Fruit fly (Drosophila melanogaster) whole organism, prepupa: ENCODE results near the gene CG33689.

Experiments used
- Blimp-1 ChIP-seq: fragments of 200-800 bp; sonication (Bioruptor generic); optimal IDR thresholded peaks from 3 replicates; lab custom pipeline; 2017; ENCODE audit warnings: missing biosample characterization, missing genetic modification characterization, mild to moderate bottlenecking, moderate library complexity, missing genetic modification reagents
- CG10631 ChIP-seq: fragments of 200-800 bp; sonication (Bioruptor generic); optimal IDR thresholded peaks from 2 replicates; lab custom pipeline; 2016; ENCODE audit warnings: missing biosample characterization, missing genetic modification characterization
- CG10669 ChIP-seq: fragments of 200-800 bp; sonication (Bioruptor generic); optimal IDR thresholded peaks from 3 replicates; lab custom pipeline; 2018; ENCODE audit warnings: missing biosample characterization, mild to moderate bottlenecking, missing genetic modification characterization, moderate library complexity
- CG11762 ChIP-seq: fragments of 200-800 bp; sonication (Bioruptor generic); optimal IDR thresholded peaks from 3 replicates; lab custom pipeline; 2016; ENCODE audit warnings: missing biosample characterization, missing genetic modification characterization; ENCODE audit not compliant: insufficient read depth
- CG15336 ChIP-seq: fragments of 200-800 bp; sonication (Bioruptor generic); IDR thresholded peaks from 2 replicates; pipeline ENCODE4 v1.3.6; 2022; ENCODE audit warnings: missing biosample characterization, missing genetic modification characterization
- CG16779 ChIP-seq: fragments of 200-800 bp; sonication (Bioruptor generic); optimal IDR thresholded peaks from 3 replicates; lab custom pipeline; 2017; ENCODE audit warnings: missing biosample characterization, mild to moderate bottlenecking, missing genetic modification characterization
- CG3032 ChIP-seq: fragments of 200-800 bp; optimal IDR thresholded peaks from 2 replicates; lab custom pipeline; 2019; ENCODE audit warnings: missing biosample characterization, mild to moderate bottlenecking, missing genetic modification characterization, moderate library complexity
- CG32006 ChIP-seq: fragments of 200-800 bp; sonication (Bioruptor generic); optimal IDR thresholded peaks from 3 replicates; lab custom pipeline; 2017; ENCODE audit warnings: missing biosample characterization, mild to moderate bottlenecking, missing genetic modification characterization
- CG34406 ChIP-seq: fragments of 200-800 bp; sonication (Bioruptor generic); optimal IDR thresholded peaks from 3 replicates; lab custom pipeline; 2016; ENCODE audit warnings: missing biosample characterization, missing genetic modification characterization
- CG3919 ChIP-seq: fragments of 200-800 bp; sonication (Bioruptor generic); optimal IDR thresholded peaks from 3 replicates; lab custom pipeline; 2016; ENCODE audit warnings: missing biosample characterization, missing genetic modification characterization
- CG6163 ChIP-seq: fragments of 200-800 bp; sonication (Bioruptor generic); IDR thresholded peaks from 3 replicates; pipeline ENCODE4 v1.3.6; 2022; ENCODE audit warnings: missing biosample characterization, missing genetic modification characterization
- CG6276 ChIP-seq: fragments of 200-800 bp; sonication (Bioruptor generic); optimal IDR thresholded peaks from 2 replicates; lab custom pipeline; 2017; ENCODE audit warnings: missing biosample characterization, mild to moderate bottlenecking, missing genetic modification characterization
- CG6792 ChIP-seq: fragments of 200-800 bp; sonication (Bioruptor generic); optimal IDR thresholded peaks from 3 replicates; lab custom pipeline; 2016; ENCODE audit warnings: missing biosample characterization, missing genetic modification characterization
- CG6808 ChIP-seq: fragments of 200-800 bp; sonication (Bioruptor generic); optimal IDR thresholded peaks from 3 replicates; lab custom pipeline; 2017; ENCODE audit warnings: missing biosample characterization, missing genetic modification characterization, mild to moderate bottlenecking, moderate library complexity, missing genetic modification reagents
- CG7368 ChIP-seq: fragments of 200-800 bp; sonication (Bioruptor generic); optimal IDR thresholded peaks from 3 replicates; lab custom pipeline; 2016; ENCODE audit warnings: missing biosample characterization, missing genetic modification characterization
- CG8319 ChIP-seq: fragments of 200-800 bp; sonication (Bioruptor generic); optimal IDR thresholded peaks from 3 replicates; lab custom pipeline; 2016; ENCODE audit warnings: missing biosample characterization, missing genetic modification characterization
- CG8632 ChIP-seq: fragments of 200-800 bp; sonication (Bioruptor generic); optimal IDR thresholded peaks from 3 replicates; lab custom pipeline; 2016; ENCODE audit warnings: missing biosample characterization, missing genetic modification characterization
- CG9139 ChIP-seq: fragments of 200-800 bp; sonication (Bioruptor generic); optimal IDR thresholded peaks from 3 replicates; lab custom pipeline; 2017; ENCODE audit warnings: missing biosample characterization, mild to moderate bottlenecking, missing genetic modification characterization
- Eip78C ChIP-seq: fragments of 200-800 bp; sonication (Bioruptor generic); peaks from one replicate; lab custom pipeline; 2016; ENCODE audit warnings: missing biosample characterization, missing genetic modification characterization
- Ets96B ChIP-seq: fragments of 200-800 bp; optimal IDR thresholded peaks from 2 replicates; lab custom pipeline; 2019; ENCODE audit warnings: missing biosample characterization, mild to moderate bottlenecking, missing genetic modification characterization, moderate library complexity
- Gug ChIP-seq: fragments of 200-800 bp; sonication (Bioruptor generic); IDR thresholded peaks from 2 replicates; pipeline ENCODE4 v1.3.6; 2022; ENCODE audit warnings: missing biosample characterization, missing genetic modification characterization
- Hr38 ChIP-seq: sonication (Bioruptor generic); optimal IDR thresholded peaks from 2 replicates; lab custom pipeline; 2016; ENCODE audit warnings: missing biosample characterization, missing genetic modification characterization
- Hr4 ChIP-seq: fragments of 200-800 bp; sonication (Bioruptor generic); optimal IDR thresholded peaks from 3 replicates; lab custom pipeline; 2016; ENCODE audit warnings: missing biosample characterization, missing genetic modification characterization
- Lpt ChIP-seq: fragments of 200-800 bp; sonication (Bioruptor generic); optimal IDR thresholded peaks from 3 replicates; lab custom pipeline; 2016; ENCODE audit warnings: missing biosample characterization, missing genetic modification characterization
- OdsH ChIP-seq: fragments of 200-800 bp; sonication (Bioruptor generic); optimal IDR thresholded peaks from 3 replicates; lab custom pipeline; 2016; ENCODE audit warnings: missing biosample characterization, missing genetic modification characterization
- Smox ChIP-seq: fragments of 200-800 bp; sonication (Bioruptor generic); optimal IDR thresholded peaks from 3 replicates; lab custom pipeline; 2016; ENCODE audit warnings: missing biosample characterization, missing genetic modification characterization
- Sox14 ChIP-seq: fragments of 200-800 bp; sonication (Bioruptor generic); optimal IDR thresholded peaks from 3 replicates; lab custom pipeline; 2016; ENCODE audit warnings: missing biosample characterization, missing genetic modification characterization
- Sox15 ChIP-seq: fragments of 200-800 bp; sonication (Bioruptor generic); optimal IDR thresholded peaks from 3 replicates; lab custom pipeline; 2016; ENCODE audit warnings: missing biosample characterization, missing genetic modification characterization
- achi ChIP-seq: fragments of 200-800 bp; sonication (Bioruptor generic); optimal IDR thresholded peaks from 3 replicates; lab custom pipeline; 2016; ENCODE audit warnings: missing biosample characterization, missing genetic modification characterization
- acj6 ChIP-seq: fragments of 200-800 bp; sonication (Bioruptor generic); optimal IDR thresholded peaks from 3 replicates; lab custom pipeline; 2016; ENCODE audit warnings: missing biosample characterization, missing genetic modification characterization
- cyc ChIP-seq: fragments of 200-800 bp; sonication (Bioruptor generic); optimal IDR thresholded peaks from 3 replicates; lab custom pipeline; 2016; ENCODE audit warnings: missing biosample characterization, missing genetic modification characterization
- dsx ChIP-seq: fragments of 200-800 bp; optimal IDR thresholded peaks from 3 replicates; lab custom pipeline; 2019; ENCODE audit warnings: missing biosample characterization, mild to moderate bottlenecking, missing genetic modification characterization, moderate library complexity; ENCODE audit not compliant: poor library complexity, severe bottlenecking
- esn ChIP-seq: fragments of 200-800 bp; sonication (Bioruptor generic); optimal IDR thresholded peaks from 2 replicates; lab custom pipeline; 2016; ENCODE audit warnings: missing biosample characterization, mild to moderate bottlenecking, missing genetic modification characterization, moderate library complexity
- fd85E ChIP-seq: fragments of 200-800 bp; sonication (Bioruptor generic); optimal IDR thresholded peaks from 3 replicates; lab custom pipeline; 2016; ENCODE audit warnings: missing biosample characterization, missing genetic modification characterization
- fkh ChIP-seq: fragments of 200-800 bp; sonication (Bioruptor generic); optimal IDR thresholded peaks from 3 replicates; lab custom pipeline; 2017; ENCODE audit warnings: missing biosample characterization, mild to moderate bottlenecking, missing genetic modification characterization, moderate library complexity
- lz ChIP-seq: fragments of 200-800 bp; sonication (Bioruptor generic); optimal IDR thresholded peaks from 3 replicates; lab custom pipeline; 2016; ENCODE audit warnings: missing biosample characterization, missing genetic modification characterization
- pdm3 ChIP-seq: fragments of 200-800 bp; sonication (Bioruptor generic); optimal IDR thresholded peaks from 3 replicates; lab custom pipeline; 2016; ENCODE audit warnings: missing biosample characterization, missing genetic modification characterization
- salr ChIP-seq, 2 experiments: fragments of 200-800 bp; sonication (Bioruptor generic); optimal IDR thresholded peaks; 3 replicates each; lab custom pipeline; 2016 to 2018; ENCODE audit warnings: missing biosample characterization in 2 of 2, missing genetic modification characterization in 2 of 2, mild to moderate bottlenecking in 1 of 2
- spab ChIP-seq: fragments of 200-800 bp; sonication (Bioruptor generic); optimal IDR thresholded peaks from 2 replicates; lab custom pipeline; 2017; ENCODE audit warnings: missing biosample characterization, mild to moderate bottlenecking, missing genetic modification characterization, missing genetic modification reagents
- ss ChIP-seq, 2 experiments: fragments of 200-800 bp; sonication (Bioruptor generic); optimal IDR thresholded peaks; 2 replicates in 1 of 2; 3 replicates in 1 of 2; lab custom pipeline; 2017 to 2018; ENCODE audit warnings: mild to moderate bottlenecking in 2 of 2, missing biosample characterization in 2 of 2, missing genetic modification characterization in 2 of 2, moderate library complexity in 1 of 2
- svp ChIP-seq: fragments of 200-800 bp; sonication (Bioruptor generic); peaks from one replicate; lab custom pipeline; 2016; ENCODE audit warnings: missing biosample characterization, missing genetic modification characterization

Gene CG33689

DNA sequence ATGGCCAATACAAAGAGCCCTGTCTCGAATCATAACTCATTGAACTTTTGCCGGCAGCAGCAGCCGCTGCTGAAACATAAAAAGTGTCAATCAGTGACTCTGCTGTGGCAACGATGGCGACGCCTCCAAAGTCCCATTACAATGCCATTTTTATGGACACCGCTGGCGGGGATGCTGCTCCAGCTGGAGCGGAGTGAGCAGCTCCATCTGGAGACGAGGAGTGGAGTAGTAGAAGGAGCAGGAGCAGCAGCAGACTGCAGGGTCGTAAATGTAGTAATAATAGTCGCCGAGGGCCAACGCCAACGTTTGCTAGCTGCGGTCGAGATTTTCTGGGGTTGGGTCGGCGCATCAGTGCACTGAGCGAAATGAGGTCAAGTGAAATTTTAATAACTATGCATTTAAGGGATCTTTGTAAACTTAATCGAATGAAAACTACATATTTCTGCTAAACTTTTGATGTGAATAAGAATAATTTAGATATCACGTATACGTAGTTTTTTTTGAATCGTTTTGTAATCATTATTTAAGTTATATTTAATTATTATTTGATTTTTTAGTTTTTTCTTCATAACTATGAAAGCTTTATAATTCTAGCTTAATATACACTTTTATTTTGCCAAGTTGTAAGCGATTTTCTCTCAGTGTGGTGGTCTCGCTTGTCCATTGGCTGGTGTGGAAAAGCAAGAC lies 31.4 kb upstream of the CG33689 start:
- peak; percentile 40 for TF ChIP-seq CG10631 (GFP tag; lab: Kevin White, UChicago)
- TF ChIP-seq Eip78C (GFP tag; lab: Kevin White, UChicago): peak; percentile 46
- TF ChIP-seq CG11762 (GFP tag; lab: Kevin White, UChicago): peak; percentile 23
- TF ChIP-seq spab (GFP tag; lab: Kevin White, UChicago): peak; percentile 51
- peak in 1 of 2 experiments; percentile 43 for TF ChIP-seq ss (GFP tag; optimal IDR thresholded peaks at IDR 0.05; lab: Kevin White, UChicago)
- TF ChIP-seq Ets96B (tag; lab: Kevin White, UChicago): peak; percentile 60
- TF ChIP-seq CG15336 (GFP tag; lab: Robert Waterston, UW): no peak
- TF ChIP-seq salr (GFP tag; optimal IDR thresholded peaks at IDR 0.05; lab: Kevin White, UChicago): peak in 1 of 2 experiments; percentile 39
- TF ChIP-seq CG16779 (tag; lab: Kevin White, UChicago): no peak
- no peak for TF ChIP-seq CG6163 (GFP tag; lab: Robert Waterston, UW)
- TF ChIP-seq Sox15 (GFP tag; lab: Kevin White, UChicago): no peak
- TF ChIP-seq CG3032 (tag; lab: Kevin White, UChicago): peak; percentile 61
- no peak for TF ChIP-seq svp (GFP tag; lab: Kevin White, UChicago)
- TF ChIP-seq Hr38 (GFP tag; lab: Kevin White, UChicago): no peak
- no peak for TF ChIP-seq Blimp-1 (GFP tag; lab: Kevin White, UChicago)
- TF ChIP-seq dsx: peak; percentile 36
- TF ChIP-seq CG32006 (GFP tag; lab: Kevin White, UChicago): peak; percentile 46
- peak; percentile 21 for TF ChIP-seq CG6808 (GFP tag; lab: Kevin White, UChicago)
- no peak for TF ChIP-seq CG9139
- no peak for TF ChIP-seq CG6792 (GFP tag; lab: Kevin White, UChicago)
- peak; percentile 23 for TF ChIP-seq OdsH (GFP tag; lab: Kevin White, UChicago)
- TF ChIP-seq achi (GFP tag; lab: Kevin White, UChicago): peak; percentile 40
- TF ChIP-seq Gug (GFP tag; lab: Robert Waterston, UW): no peak
- TF ChIP-seq Hr4: no peak
- TF ChIP-seq CG7368 (GFP tag; lab: Kevin White, UChicago): peak; percentile 6
- TF ChIP-seq CG34406 (GFP tag; lab: Kevin White, UChicago): peak; percentile 26
- TF ChIP-seq Sox14 (GFP tag; lab: Kevin White, UChicago): no peak
- no peak for TF ChIP-seq CG8319 (GFP tag; lab: Kevin White, UChicago)
- peak; percentile 4 for TF ChIP-seq acj6
- peak; percentile 46 for TF ChIP-seq CG3919 (GFP tag; lab: Kevin White, UChicago)
- TF ChIP-seq lz (GFP tag; lab: Kevin White, UChicago): no peak
- peak; percentile 26 for TF ChIP-seq Lpt (GFP tag; lab: Kevin White, UChicago)
- TF ChIP-seq fkh (GFP tag; lab: Kevin White, UChicago): no peak
- peak; percentile 2 for TF ChIP-seq pdm3 (GFP tag; lab: Kevin White, UChicago)
- no peak for TF ChIP-seq CG6276 (GFP tag; lab: Kevin White, UChicago)
- TF ChIP-seq CG8632 (GFP tag; lab: Kevin White, UChicago): no peak
- peak; percentile 16 for TF ChIP-seq CG10669 (GFP tag; lab: Kevin White, UChicago)
- no peak for TF ChIP-seq Smox (GFP tag; lab: Kevin White, UChicago)
- no peak for TF ChIP-seq cyc
- no peak for TF ChIP-seq fd85E (GFP tag; lab: Kevin White, UChicago)
- no peak for TF ChIP-seq esn (GFP tag; lab: Kevin White, UChicago)
- TF ChIP-seq, all 60 proteins: peak for 20
